Worm (Caenorhabditis elegans): ENCODE data around the gene dpy-28.

DNA sequence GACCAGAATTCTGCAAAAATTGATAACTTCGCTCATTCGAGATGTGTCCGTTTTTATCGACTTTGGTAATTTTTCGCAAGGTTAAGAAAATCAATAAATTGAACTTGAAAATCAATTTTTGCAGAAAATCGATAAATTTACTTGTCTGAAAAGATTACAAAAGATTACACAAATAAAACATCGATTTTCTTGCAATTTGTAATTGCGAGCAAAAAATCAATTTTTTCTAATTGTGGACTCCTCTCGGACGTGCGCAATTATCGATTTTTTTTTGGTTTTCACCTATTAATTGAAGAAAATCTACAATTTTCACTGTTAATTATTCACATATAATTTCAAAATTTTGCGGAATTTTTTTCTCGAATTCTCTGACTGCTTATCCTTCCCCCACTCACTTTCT, 28.3 kb downstream of the dpy-28 start:
- TF ChIP-seq K02D7.2 (tag; optimal IDR thresholded peaks at IDR 0.05), result no peak
- TF ChIP-seq unc-86 (tag; optimal IDR thresholded peaks at IDR 0.05), result no peak
- no peak for TF ChIP-seq nfya-1 (tag; optimal IDR thresholded peaks at IDR 0.05)
- TF ChIP-seq sox-2 (GFP tag; IDR thresholded peaks at IDR 0.05), result no peak
- no peak for TF ChIP-seq lin-11 (tag; optimal IDR thresholded peaks at IDR 0.05)
- no peak for TF ChIP-seq ceh-30 (tag; optimal IDR thresholded peaks at IDR 0.05)
- TF ChIP-seq pros-1 (tag; optimal IDR thresholded peaks at IDR 0.05), result no peak

Measured in whole organism, late embryonic.